Worm (Caenorhabditis elegans) whole organism, L1 larva: ENCODE measurements around the gene fbxa-182.

Experiments used
- C16A3.4 ChIP-seq: fragments of 150-350 bp; optimal IDR thresholded peaks from 2 replicates; lab custom pipeline; 2014; ENCODE audit warnings: missing biosample characterization, missing genetic modification characterization
- C34B4.2 ChIP-seq: sonication (generic microtip); optimal IDR thresholded peaks from 2 replicates; lab custom pipeline; 2017; ENCODE audit warnings: mild to moderate bottlenecking, missing genetic modification characterization, missing compliant biosample characterization
- alr-1 ChIP-seq: fragments of 200-800 bp; sonication (Bioruptor generic); optimal IDR thresholded peaks from 2 replicates; lab custom pipeline; 2018; ENCODE audit warnings: borderline replicate concordance, mild to moderate bottlenecking, missing genetic modification characterization, missing compliant biosample characterization
- blmp-1 ChIP-seq: fragments of 150-350 bp; optimal IDR thresholded peaks from 2 replicates; lab custom pipeline; 2014; ENCODE audit warnings: missing biosample characterization, missing genetic modification characterization
- ceh-90 ChIP-seq: sonication (generic microtip); optimal IDR thresholded peaks from 2 replicates; lab custom pipeline; 2016; ENCODE audit warnings: missing genetic modification characterization, missing compliant biosample characterization
- efl-1 ChIP-seq, 4 experiments: fragments of 150-350 bp; optimal IDR thresholded peaks in 3 of 4; peaks in 1 of 4; 1 replicate in 1 of 4; 2 replicates in 3 of 4; lab custom pipeline; 2014; ENCODE audit warnings: missing biosample characterization in 2 of 4, missing genetic modification characterization in 2 of 4, missing genetic modification reagents in 2 of 4
- egl-27 ChIP-seq, 2 experiments: fragments of 150-350 bp in 1 of 2; sonication (generic microtip); optimal IDR thresholded peaks; 3 replicates each; lab custom pipeline; 2017 to 2018; ENCODE audit warnings: missing biosample characterization in 2 of 2, missing genetic modification characterization in 2 of 2, missing genetic modification reagents in 2 of 2
- elt-3 ChIP-seq, 6 experiments: fragments of 150-350 bp in 1 of 6; sonication (generic microtip); optimal IDR thresholded peaks; 2 replicates each; lab custom pipeline; 2017 to 2018; ENCODE audit warnings: missing biosample characterization in 6 of 6, missing genetic modification characterization in 6 of 6, inconsistent platforms in 1 of 6
- ets-5 ChIP-seq: fragments of 200-800 bp; sonication (Bioruptor generic); IDR thresholded peaks from 2 replicates; pipeline ENCODE4 v1.3.6; 2022; ENCODE audit warnings: missing genetic modification characterization, missing compliant biosample characterization
- fkh-10 ChIP-seq: sonication (generic microtip); optimal IDR thresholded peaks from 2 replicates; lab custom pipeline; 2017; ENCODE audit warnings: missing biosample characterization, missing genetic modification reagents, missing genetic modification characterization
- hlh-17 ChIP-seq: fragments of 200-800 bp; sonication (Bioruptor generic); optimal IDR thresholded peaks from 2 replicates; lab custom pipeline; 2018; ENCODE audit warnings: missing genetic modification characterization, mild to moderate bottlenecking, missing compliant biosample characterization, moderate library complexity, borderline replicate concordance
- hpl-2 ChIP-seq: fragments of 150-350 bp; optimal IDR thresholded peaks from 2 replicates; lab custom pipeline; 2014; ENCODE audit warnings: missing biosample characterization, missing genetic modification reagents, missing genetic modification characterization
- irx-1 ChIP-seq: sonication (generic microtip); optimal IDR thresholded peaks from 2 replicates; lab custom pipeline; 2016; ENCODE audit warnings: missing genetic modification characterization, missing compliant biosample characterization
- jun-1 ChIP-seq: fragments of 150-350 bp; optimal IDR thresholded peaks from 2 replicates; lab custom pipeline; 2014; ENCODE audit warnings: missing biosample characterization, missing genetic modification reagents, missing genetic modification characterization
- lin-15B ChIP-seq: fragments of 150-350 bp; sonication (generic microtip); optimal IDR thresholded peaks from 3 replicates; lab custom pipeline; 2014; ENCODE audit warnings: missing biosample characterization, missing genetic modification characterization
- lin-35 ChIP-seq, 2 experiments: fragments of 150-350 bp; optimal IDR thresholded peaks; 2 replicates each; lab custom pipeline; 2014; ENCODE audit warnings: missing biosample characterization in 2 of 2, missing genetic modification characterization in 2 of 2, missing genetic modification reagents in 2 of 2
- lir-3 ChIP-seq: sonication (generic microtip); optimal IDR thresholded peaks from 2 replicates; lab custom pipeline; 2016; ENCODE audit warnings: mild to moderate bottlenecking, missing genetic modification characterization, moderate library complexity, missing compliant biosample characterization; ENCODE audit not compliant: poor library complexity
- mdl-1 ChIP-seq, 2 experiments: fragments of 150-350 bp; optimal IDR thresholded peaks; 2 replicates each; lab custom pipeline; 2014 to 2017; ENCODE audit warnings: missing biosample characterization in 2 of 2, missing genetic modification characterization in 2 of 2, inconsistent platforms in 1 of 2
- nhr-11 ChIP-seq: fragments of 150-350 bp; optimal IDR thresholded peaks from 2 replicates; lab custom pipeline; 2014; ENCODE audit warnings: missing biosample characterization, missing genetic modification characterization
- nhr-19 ChIP-seq: fragments of 200-800 bp; sonication (Bioruptor generic); conservative IDR thresholded peaks from 2 replicates; pipeline ENCODE4 v1.3.6; 2022; ENCODE audit warnings: missing genetic modification characterization, missing compliant biosample characterization
- nhr-20 ChIP-seq: sonication (generic microtip); optimal IDR thresholded peaks from 2 replicates; lab custom pipeline; 2016; ENCODE audit warnings: mild to moderate bottlenecking, missing genetic modification characterization, missing compliant biosample characterization
- nhr-85 ChIP-seq: sonication (generic microtip); peaks from one replicate; lab custom pipeline; 2016; ENCODE audit warnings: missing genetic modification characterization, inconsistent platforms, missing compliant biosample characterization
- pqm-1 ChIP-seq: sonication (generic microtip); optimal IDR thresholded peaks from 3 replicates; lab custom pipeline; 2017; ENCODE audit warnings: missing biosample characterization, missing genetic modification characterization
- snu-23 ChIP-seq: sonication (generic microtip); optimal IDR thresholded peaks from 2 replicates; lab custom pipeline; 2016; ENCODE audit warnings: missing genetic modification characterization, missing compliant biosample characterization
- sptf-1 ChIP-seq: fragments of 150-350 bp; optimal IDR thresholded peaks from 2 replicates; lab custom pipeline; 2014; ENCODE audit warnings: missing biosample characterization, missing genetic modification characterization
- swsn-7 ChIP-seq: sonication (generic microtip); optimal IDR thresholded peaks from 2 replicates; lab custom pipeline; 2016; ENCODE audit warnings: missing genetic modification characterization, missing compliant biosample characterization
- unc-130 ChIP-seq: fragments of 150-350 bp; optimal IDR thresholded peaks from 2 replicates; lab custom pipeline; 2017; ENCODE audit warnings: missing biosample characterization, missing genetic modification characterization, inconsistent platforms
- unc-30 ChIP-seq: sonication (generic microtip); optimal IDR thresholded peaks from 2 replicates; lab custom pipeline; 2017; ENCODE audit warnings: missing biosample characterization, missing genetic modification characterization
- xbp-1 ChIP-seq: sonication (generic microtip); optimal IDR thresholded peaks from 2 replicates; lab custom pipeline; 2016; ENCODE audit warnings: missing genetic modification characterization, missing compliant biosample characterization
- zip-4 ChIP-seq: fragments of 200-800 bp; sonication (Bioruptor generic); optimal IDR thresholded peaks from 2 replicates; lab custom pipeline; 2018; ENCODE audit warnings: mild to moderate bottlenecking, missing genetic modification characterization, moderate library complexity, missing compliant biosample characterization

Gene fbxa-182

DNA sequence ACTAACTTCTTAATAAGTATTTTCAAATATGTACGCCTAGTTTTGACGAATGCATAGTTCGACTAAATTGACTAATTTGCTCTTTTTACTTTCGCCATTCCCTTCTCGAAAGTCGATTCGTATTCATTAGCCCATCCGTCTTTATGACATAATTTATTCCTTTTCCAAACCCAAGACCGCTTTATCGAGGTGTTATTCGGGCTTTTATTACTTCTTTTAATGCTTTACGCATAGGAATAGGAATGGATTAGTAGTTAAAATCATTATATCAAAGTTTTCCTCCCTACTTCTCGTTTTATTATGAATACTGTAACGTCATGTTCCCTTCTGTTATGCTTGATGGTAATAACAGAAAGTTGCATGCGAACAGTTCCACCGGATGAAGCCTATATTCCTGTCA lies 37.6 kb downstream of the fbxa-182 start, which contains the start of gene F16G10.2:
TSS of gene F16G10.2 (plus strand) at position 301 of the 400 bp plus-strand sequence.
- TF ChIP-seq snu-23 (GFP tag; lab: Kevin White, UChicago), result no peak
- TF ChIP-seq lin-35 (GFP tag; optimal IDR thresholded peaks at IDR 0.05; lab: Kevin White, UChicago), result no peak
- TF ChIP-seq elt-3 (tag; optimal IDR thresholded peaks at IDR 0.05; lab: Kevin White, UChicago), result no peak
- TF ChIP-seq nhr-19 (GFP tag; lab: Robert Waterston, UW), result no peak
- no peak for TF ChIP-seq nhr-11 (tag; lab: Kevin White, UChicago)
- no peak for TF ChIP-seq irx-1
- TF ChIP-seq unc-130 (tag; lab: Kevin White, UChicago), result no peak
- no peak for TF ChIP-seq pqm-1
- TF ChIP-seq mdl-1 (tag; optimal IDR thresholded peaks at IDR 0.05; lab: Kevin White, UChicago), result no peak
- TF ChIP-seq hpl-2 (GFP tag; lab: Kevin White, UChicago), result no peak
- TF ChIP-seq ceh-90 (tag; lab: Kevin White, UChicago), result no peak
- TF ChIP-seq nhr-85 (tag; lab: Kevin White, UChicago), result no peak
- no peak for TF ChIP-seq alr-1
- no peak for TF ChIP-seq hlh-17 (GFP tag; lab: Kevin White, UChicago)
- TF ChIP-seq unc-30 (tag; lab: Kevin White, UChicago), result no peak
- no peak for TF ChIP-seq zip-4 (GFP tag; lab: Kevin White, UChicago)
- TF ChIP-seq C34B4.2 (tag; lab: Kevin White, UChicago), result no peak

DNA sequence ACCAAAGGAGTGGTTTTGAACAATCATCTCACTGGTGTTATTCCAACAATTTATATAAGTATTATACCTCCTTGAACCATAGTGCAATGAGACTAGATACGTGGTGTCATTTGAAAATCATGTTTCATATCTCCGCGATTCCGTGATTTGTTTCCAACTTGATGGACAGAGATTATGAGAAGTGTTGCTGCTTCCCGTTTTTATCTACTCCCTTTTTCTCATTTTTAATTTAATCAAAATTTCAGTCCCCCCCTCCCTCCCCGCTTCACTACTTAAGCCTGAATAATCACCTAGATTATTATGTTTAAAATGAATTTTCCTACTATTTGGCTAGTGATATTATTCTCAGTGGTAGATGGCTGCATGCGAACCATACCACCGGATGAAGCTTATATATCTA lies 40.5 kb downstream of the fbxa-182 start, which contains the start of gene F16G10.3:
TSS of gene F16G10.3 (plus strand) at position 301 of the 400 bp plus-strand sequence.
- no peak for TF ChIP-seq efl-1 (optimal IDR thresholded peaks at IDR 0.05; lab: Kevin White, UChicago)
- TF ChIP-seq efl-1 (GFP tag; optimal IDR thresholded peaks at IDR 0.05 in 1 of 2; lab: Kevin White, UChicago), result peak in 1 of 2 experiments; percentile 27
- no peak for TF ChIP-seq lin-15B (tag; lab: Kevin White, UChicago)
- TF ChIP-seq pqm-1, result no peak

DNA sequence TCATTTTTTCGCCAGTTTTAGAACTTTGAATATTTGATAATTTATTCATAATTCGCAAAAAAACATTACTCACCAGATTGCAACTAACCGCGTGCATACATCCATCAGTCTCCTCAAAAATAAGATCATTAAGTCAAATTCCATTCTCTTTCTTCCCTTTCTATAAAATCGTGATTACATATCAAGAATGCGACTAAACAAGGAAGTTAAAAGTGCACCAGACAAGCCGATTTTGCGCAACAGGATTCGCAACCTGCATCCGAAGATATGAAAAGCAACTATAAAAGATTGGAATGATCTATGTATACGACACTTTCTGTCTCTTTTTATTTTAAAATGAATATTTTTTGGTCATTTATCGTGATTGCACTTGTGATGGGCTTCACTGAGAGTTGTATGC lies 43.6 kb downstream of the fbxa-182 start, which contains the start of gene hpo-25:
TSS of gene hpo-25 (plus strand) at position 301 of the 400 bp plus-strand sequence.
- TF ChIP-seq egl-27 (tag; optimal IDR thresholded peaks at IDR 0.05; lab: Kevin White, UChicago) (no peak), lir-3 (tag; lab: Kevin White, UChicago) (no peak), swsn-7 (tag; lab: Kevin White, UChicago) (no peak), efl-1 (optimal IDR thresholded peaks at IDR 0.05; lab: Kevin White, UChicago) (no peak), efl-1 (GFP tag; optimal IDR thresholded peaks at IDR 0.05 in 1 of 2; lab: Kevin White, UChicago) (no peak), fkh-10 (GFP tag; lab: Kevin White, UChicago) (no peak), mdl-1 (tag; optimal IDR thresholded peaks at IDR 0.05; lab: Kevin White, UChicago) (no peak), blmp-1 (tag; lab: Kevin White, UChicago) (no peak)

DNA sequence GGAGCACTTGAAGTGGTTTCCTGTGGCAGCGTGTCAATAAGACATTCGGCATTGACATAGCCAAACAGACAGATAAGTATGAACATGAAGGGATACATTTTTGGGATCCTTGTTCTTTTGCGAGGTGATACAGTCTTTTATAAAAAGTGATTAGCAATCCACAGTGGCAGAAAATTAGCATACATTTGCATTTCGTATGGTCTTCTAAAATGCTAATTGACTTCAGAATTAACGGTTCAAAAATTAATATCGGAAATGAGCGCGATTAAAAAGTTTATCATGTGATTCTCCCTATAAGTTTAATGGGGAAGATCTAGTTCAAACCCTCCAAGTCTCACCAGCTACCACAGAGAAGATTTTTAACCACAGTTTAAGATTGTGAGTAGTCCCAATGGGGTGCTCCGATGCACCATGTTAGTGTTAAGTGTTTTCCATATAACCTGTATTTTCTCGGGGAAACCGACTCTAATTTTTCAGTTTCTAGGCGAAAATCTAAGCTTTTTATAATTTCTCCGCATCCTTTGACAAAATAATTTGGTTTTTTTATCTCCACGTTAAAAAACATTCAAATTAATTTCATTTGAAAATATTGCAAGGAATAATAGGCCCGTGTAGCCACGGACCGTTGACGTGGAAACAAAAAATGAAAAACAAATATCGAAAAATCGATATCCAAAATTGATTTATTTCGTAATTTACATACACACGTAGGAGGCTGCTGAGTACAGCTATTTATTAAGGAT lies 45.8 kb downstream of the fbxa-182 start, which contains the start of the genes F43C11.12 and F16G10.5:
TSS of gene F43C11.12 (minus strand) at position 101 of the 743 bp plus-strand sequence.
TSS of gene F16G10.5 (plus strand) at position 693 of the 743 bp plus-strand sequence.
- TF ChIP-seq nhr-19 (GFP tag; lab: Robert Waterston, UW) (no peak), nhr-20 (tag; lab: Kevin White, UChicago) (no peak), sptf-1 (no peak)

DNA sequence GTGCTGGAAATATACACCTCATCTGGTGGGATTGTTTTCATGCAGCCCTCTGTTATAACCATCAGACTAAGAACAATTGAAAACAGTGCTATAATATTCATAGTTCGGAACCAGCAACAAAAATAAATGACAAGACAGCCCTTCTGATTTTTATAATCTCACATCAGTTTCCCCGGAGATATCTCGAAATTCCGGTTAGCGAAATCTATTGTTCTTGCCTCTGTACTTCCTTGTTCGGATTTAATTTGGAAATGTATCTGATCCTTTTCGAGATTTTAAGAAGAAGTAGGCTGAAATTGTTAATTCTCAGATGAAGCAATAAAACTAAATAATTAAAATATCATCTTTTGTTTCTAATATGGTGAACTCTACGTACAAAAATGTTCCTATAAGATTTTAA lies 48.9 kb downstream of the fbxa-182 start, which contains the start of gene F43C11.11:
TSS of gene F43C11.11 (minus strand) at position 101 of the 400 bp plus-strand sequence.
- no peak for TF ChIP-seq jun-1 (tag; lab: Kevin White, UChicago)
- no peak for TF ChIP-seq ets-5
- no peak for TF ChIP-seq lir-3 (tag; lab: Kevin White, UChicago)
- TF ChIP-seq C16A3.4 (tag; lab: Kevin White, UChicago), result no peak
- TF ChIP-seq xbp-1 (tag; lab: Kevin White, UChicago), result no peak
- TF ChIP-seq elt-3 (tag; optimal IDR thresholded peaks at IDR 0.05; lab: Kevin White, UChicago), result no peak
